Fruit fly (Drosophila melanogaster): ENCODE data around the gene CAH2.

CAH2 gene

DNA sequence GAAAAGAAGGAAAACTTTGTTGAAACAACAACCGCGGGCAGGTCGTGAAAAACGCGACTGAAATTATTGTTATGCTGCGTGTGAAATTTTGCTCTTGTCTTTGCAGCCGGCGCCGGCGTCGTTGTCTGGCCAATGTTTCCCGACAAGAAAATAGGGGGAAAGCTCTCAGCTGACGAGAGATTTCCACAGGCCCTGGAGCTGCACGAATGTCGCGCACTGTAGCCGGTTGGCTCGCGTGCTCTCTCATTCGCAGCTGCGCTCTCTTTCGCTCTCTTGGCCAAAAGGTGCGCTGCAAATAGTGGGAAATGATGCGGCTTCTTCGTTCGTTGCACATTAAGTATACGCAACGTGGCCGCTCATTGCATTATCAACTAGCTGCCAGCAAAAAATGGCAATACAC is 13.7 kb upstream of the CAH2 start, which contains the start of gene CG9760 (continued):
- TF ChIP-seq NFAT (GFP tag; IDR thresholded peaks at IDR 0.05), result 0 out of 2 replicates have a peak, but pooled peaks have one; percentile 12
- TF ChIP-seq wek (GFP tag; optimal IDR thresholded peaks at IDR 0.05), result no peak
- peak; percentile 6; the same call in 1 of the 2 replicates for TF ChIP-seq peb (GFP tag; IDR thresholded peaks at IDR 0.05)

DNA sequence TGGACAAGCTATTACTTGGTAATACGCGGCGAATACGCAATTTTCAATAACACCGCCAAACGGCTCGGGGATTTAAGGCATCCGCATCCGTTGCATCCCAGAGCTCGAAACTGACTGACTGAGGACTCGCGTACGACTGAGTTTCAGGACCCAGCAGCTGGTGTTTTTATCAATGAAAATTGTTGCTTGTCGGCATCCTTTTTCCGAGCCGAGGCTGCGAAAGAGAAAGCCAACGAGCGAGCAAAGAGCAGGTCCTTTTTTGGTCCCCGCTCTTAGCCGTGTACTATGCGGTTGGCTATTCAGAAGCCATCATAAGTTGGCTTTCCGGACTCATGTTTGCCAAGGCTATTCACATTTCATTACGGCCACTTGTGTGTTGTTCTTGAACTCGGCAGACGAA is 2.0 kb upstream of the CAH2 start, which contains the start of gene Rh7:
Gene Rh7, minus strand, starts transcription at position 101 of the 400 bp plus-strand sequence.
- TF ChIP-seq da (GFP tag; optimal IDR thresholded peaks at IDR 0.05), result no peak
- no peak for TF ChIP-seq Taf1 (GFP tag; IDR thresholded peaks at IDR 0.05)
- TF ChIP-seq scrt (GFP tag; optimal IDR thresholded peaks at IDR 0.05), result peak; percentile 30
- TF ChIP-seq Deaf1 (tag; optimal IDR thresholded peaks at IDR 0.05), result peak; percentile 64

DNA sequence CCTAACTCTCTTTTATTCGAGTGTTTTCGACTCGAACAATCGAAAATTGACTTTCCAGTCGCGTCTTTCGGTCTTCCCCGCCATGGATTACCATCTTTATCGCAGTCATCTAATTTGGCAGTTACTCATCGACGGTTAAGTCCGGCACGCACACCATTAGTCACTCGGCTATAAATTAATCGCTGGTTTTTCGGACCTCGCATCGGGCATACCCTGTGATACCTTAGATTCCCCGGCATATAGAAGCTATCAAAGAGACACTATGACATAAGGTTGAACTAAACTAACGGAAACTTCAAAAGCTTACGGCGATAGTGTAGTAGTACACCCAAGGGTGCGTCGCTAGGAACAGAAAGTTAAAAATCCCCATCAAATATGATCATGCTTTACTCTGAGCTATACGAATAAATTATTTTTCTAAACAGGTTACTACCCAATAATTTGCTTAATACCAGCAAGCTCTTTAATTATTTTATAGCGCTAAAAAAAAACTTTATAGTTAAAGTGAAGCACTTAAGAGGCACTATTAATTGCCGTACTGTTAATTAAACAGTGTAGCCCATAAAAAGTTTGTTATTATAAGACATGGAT is 1.5 kb downstream of the CAH2 start:
- no peak for TF ChIP-seq Deaf1 (tag; optimal IDR thresholded peaks at IDR 0.05)
- no peak for TF ChIP-seq Sry-β (GFP tag; optimal IDR thresholded peaks at IDR 0.05)
- no peak for TF ChIP-seq Lhr (GFP tag; optimal IDR thresholded peaks at IDR 0.05)
- TF ChIP-seq pho (GFP tag; optimal IDR thresholded peaks at IDR 0.05), result no peak
- no peak for TF ChIP-seq CG17328 (GFP tag; IDR thresholded peaks at IDR 0.05)
- TF ChIP-seq grn (GFP tag; optimal IDR thresholded peaks at IDR 0.05), result peak; percentile 34
- no peak for TF ChIP-seq B-H2 (GFP tag; optimal IDR thresholded peaks at IDR 0.05)
- no peak for TF ChIP-seq CG6813 (GFP tag; optimal IDR thresholded peaks at IDR 0.05)
- no peak for TF ChIP-seq YL-1 (GFP tag; optimal IDR thresholded peaks at IDR 0.05)
- TF ChIP-seq CG3726 (GFP tag; IDR thresholded peaks at IDR 0.05), result no peak
- TF ChIP-seq CG8290 (GFP tag; optimal IDR thresholded peaks at IDR 0.05), result no peak
- peak in 1 of 2 experiments; percentile 53 for TF ChIP-seq CG8290 (tag; optimal IDR thresholded peaks at IDR 0.05)
- no peak for TF ChIP-seq CG16815 (GFP tag; optimal IDR thresholded peaks at IDR 0.05)
- peak; percentile 3 for TF ChIP-seq CG7839 (tag; optimal IDR thresholded peaks at IDR 0.05)
- no peak for TF ChIP-seq mld (GFP tag; IDR thresholded peaks at IDR 0.05; ENCODE audit: partially characterized antibody)
- TF ChIP-seq Rx (GFP tag; IDR thresholded peaks at IDR 0.05), result no peak
- TF ChIP-seq CG10147 (GFP tag; optimal IDR thresholded peaks at IDR 0.05), result no peak
- peak; percentile 25; the same call in 1 of the 2 replicates for TF ChIP-seq lmd (GFP tag; IDR thresholded peaks at IDR 0.05)
- no peak for TF ChIP-seq HmgZ (tag; optimal IDR thresholded peaks at IDR 0.05)
- no peak for TF ChIP-seq CG34224 (GFP tag; IDR thresholded peaks at IDR 0.05; ENCODE audit: partially characterized antibody)
- no peak for TF ChIP-seq sob (GFP tag; IDR thresholded peaks at IDR 0.05)
- TF ChIP-seq HmgD (GFP tag; optimal IDR thresholded peaks at IDR 0.05), result no peak
- TF ChIP-seq MTF-1 (GFP tag; optimal IDR thresholded peaks at IDR 0.05; ENCODE audit: borderline replicate concordance), result no peak
- TF ChIP-seq Abd-B (GFP tag; optimal IDR thresholded peaks at IDR 0.05), result no peak
- TF ChIP-seq bsh (GFP tag; optimal IDR thresholded peaks at IDR 0.05), result no peak
- no peak for TF ChIP-seq pros (GFP tag; optimal IDR thresholded peaks at IDR 0.05)
- TF ChIP-seq so (GFP tag; IDR thresholded peaks at IDR 0.05), result no peak
- TF ChIP-seq CG6854 (GFP tag; optimal IDR thresholded peaks at IDR 0.05), result no peak
- no peak for TF ChIP-seq Optix (GFP tag; IDR thresholded peaks at IDR 0.05)
- no peak for TF ChIP-seq Drgx (GFP tag; IDR thresholded peaks at IDR 0.05)
- no peak for TF ChIP-seq Sin3A (optimal IDR thresholded peaks at IDR 0.05)
- no peak for TF ChIP-seq CoRest (tag; optimal IDR thresholded peaks at IDR 0.05)
- TF ChIP-seq Doc3 (GFP tag; IDR thresholded peaks at IDR 0.05; ENCODE audit: partially characterized antibody), result no peak
- TF ChIP-seq Ets65A (GFP tag), result no peak
- TF ChIP-seq psq (GFP tag; optimal IDR thresholded peaks at IDR 0.05), result no peak
- TF ChIP-seq Dll (GFP tag; IDR thresholded peaks at IDR 0.05; ENCODE audit: partially characterized antibody), result no peak
- TF ChIP-seq chn (GFP tag; optimal IDR thresholded peaks at IDR 0.05), result no peak
- no peak for TF ChIP-seq NK7.1 (GFP tag; optimal IDR thresholded peaks at IDR 0.05)
- no peak for TF ChIP-seq Awh (GFP tag; IDR thresholded peaks at IDR 0.05)
- no peak for TF ChIP-seq CG9797 (GFP tag; optimal IDR thresholded peaks at IDR 0.05)
- TF ChIP-seq grau (tag; optimal IDR thresholded peaks at IDR 0.05), result peak; percentile 18
